Worm (Caenorhabditis elegans) whole organism, young adult: ENCODE measurements around the gene E04F6.15.
A peak's percentile ranks its signal among the peaks of the same experiment; 100 is the strongest.

Experiments used
- C17E4.6 ChIP-seq: fragments of 200-800 bp; sonication (Bioruptor generic); IDR thresholded peaks from 2 replicates; pipeline ENCODE4 v1.3.6; 2022; ENCODE audit warnings: missing genetic modification reagents, missing genetic modification characterization, missing compliant biosample characterization
- F10E7.11 ChIP-seq: sonication (generic microtip); optimal IDR thresholded peaks from 2 replicates; lab custom pipeline; 2017; ENCODE audit warnings: mild to moderate bottlenecking, missing genetic modification characterization, moderate library complexity, missing compliant biosample characterization
- F49E8.2 ChIP-seq: sonication (generic microtip); optimal IDR thresholded peaks from 3 replicates; lab custom pipeline; 2017; ENCODE audit warnings: missing genetic modification characterization, mild to moderate bottlenecking, missing compliant biosample characterization, antibody characterized with exemption, moderate library complexity; ENCODE audit not compliant: insufficient read depth
- Y53G8AR.9 ChIP-seq: fragments of 200-800 bp; sonication (Bioruptor generic); conservative IDR thresholded peaks from 2 replicates; pipeline ENCODE4 v1.3.6; 2022; ENCODE audit warnings: missing genetic modification reagents, missing genetic modification characterization, missing compliant biosample characterization
- Y56A3A.18 ChIP-seq: fragments of 200-800 bp; sonication (Bioruptor generic); IDR thresholded peaks from 2 replicates; pipeline ENCODE4 v1.3.6; 2022; ENCODE audit warnings: missing genetic modification reagents, missing genetic modification characterization, missing compliant biosample characterization
- Y67H2A.10 ChIP-seq: fragments of 200-800 bp; sonication (Bioruptor generic); conservative IDR thresholded peaks from 2 replicates; pipeline ENCODE4 v1.3.6; 2022; ENCODE audit warnings: missing genetic modification reagents, missing genetic modification characterization, missing compliant biosample characterization
- Y79H2A.3 ChIP-seq: fragments of 200-800 bp; sonication (Bioruptor generic); conservative IDR thresholded peaks from 2 replicates; pipeline ENCODE4 v1.3.6; 2022; ENCODE audit warnings: missing genetic modification reagents, missing genetic modification characterization, missing compliant biosample characterization
- ama-1 ChIP-seq, 3 experiments: fragments of 150-350 bp in 1 of 3; sonication (generic microtip) in 2 of 3; optimal IDR thresholded peaks; 2 replicates each; lab custom pipeline; 2014 to 2018; ENCODE audit warnings: missing biosample characterization in 2 of 3, missing genetic modification characterization in 2 of 3, missing genetic modification reagents in 2 of 3
- aptf-2 ChIP-seq: fragments of 200-800 bp; sonication (Bioruptor generic); conservative IDR thresholded peaks from 2 replicates; pipeline ENCODE4 v1.3.6; 2022; ENCODE audit warnings: missing genetic modification reagents, missing genetic modification characterization, missing compliant biosample characterization
- aptf-3 ChIP-seq: fragments of 200-800 bp; sonication (Bioruptor generic); IDR thresholded peaks from 2 replicates; pipeline ENCODE4 v1.3.6; 2022; ENCODE audit warnings: missing genetic modification characterization, missing compliant biosample characterization
- attf-3 ChIP-seq: fragments of 200-800 bp; sonication (Bioruptor generic); conservative IDR thresholded peaks from 2 replicates; pipeline ENCODE4 v1.3.6; 2022; ENCODE audit warnings: missing genetic modification reagents, missing genetic modification characterization, missing compliant biosample characterization
- attf-6 ChIP-seq: fragments of 200-800 bp; sonication (Bioruptor generic); IDR thresholded peaks from 2 replicates; pipeline ENCODE4 v1.3.6; 2022; ENCODE audit warnings: missing genetic modification reagents, missing genetic modification characterization, missing compliant biosample characterization
- cebp-2 ChIP-seq: fragments of 200-800 bp; sonication (Bioruptor generic); IDR thresholded peaks from 2 replicates; pipeline ENCODE4 v1.3.6; 2022; ENCODE audit warnings: missing genetic modification characterization, missing compliant biosample characterization
- ceh-27 ChIP-seq: fragments of 200-800 bp; sonication (Bioruptor generic); optimal IDR thresholded peaks from 2 replicates; lab custom pipeline; 2018; ENCODE audit warnings: mild to moderate bottlenecking, missing genetic modification characterization, moderate library complexity, missing compliant biosample characterization
- ceh-91 ChIP-seq: fragments of 200-800 bp; sonication (Bioruptor generic); IDR thresholded peaks from 2 replicates; pipeline ENCODE4 v1.3.6; 2022; ENCODE audit warnings: missing genetic modification reagents, missing genetic modification characterization, missing compliant biosample characterization
- dpff-1 ChIP-seq: sonication (generic microtip); optimal IDR thresholded peaks from 2 replicates; lab custom pipeline; 2017; ENCODE audit warnings: mild to moderate bottlenecking, missing genetic modification characterization, missing compliant biosample characterization
- dpl-1 ChIP-seq: fragments of 150-350 bp; optimal IDR thresholded peaks from 2 replicates; lab custom pipeline; 2014; ENCODE audit warnings: missing biosample characterization, missing genetic modification reagents, missing genetic modification characterization
- egl-18 ChIP-seq: fragments of 200-800 bp; sonication (Bioruptor generic); IDR thresholded peaks from 2 replicates; pipeline ENCODE4 v1.3.6; 2022; ENCODE audit warnings: missing genetic modification reagents, missing genetic modification characterization, missing compliant biosample characterization
- egl-44 ChIP-seq: fragments of 200-800 bp; sonication (Bioruptor generic); IDR thresholded peaks from 2 replicates; pipeline ENCODE4 v1.3.6; 2022; ENCODE audit warnings: missing genetic modification reagents, missing genetic modification characterization, missing compliant biosample characterization
- ekl-4 ChIP-seq: fragments of 200-800 bp; sonication (Bioruptor generic); IDR thresholded peaks from 2 replicates; pipeline ENCODE4 v1.3.6; 2022; ENCODE audit warnings: missing genetic modification reagents, missing genetic modification characterization, missing compliant biosample characterization
- hlh-12 ChIP-seq: sonication (generic microtip); optimal IDR thresholded peaks from 2 replicates; lab custom pipeline; 2016; ENCODE audit warnings: missing genetic modification characterization, missing compliant biosample characterization
- lag-1 ChIP-seq: fragments of 200-800 bp; sonication (Bioruptor generic); IDR thresholded peaks from 2 replicates; pipeline ENCODE4 v1.3.6; 2022; ENCODE audit warnings: missing genetic modification reagents, missing genetic modification characterization, missing compliant biosample characterization
- let-526 ChIP-seq: fragments of 200-800 bp; sonication (Bioruptor generic); IDR thresholded peaks from 2 replicates; pipeline ENCODE4 v1.3.6; 2022; ENCODE audit warnings: missing genetic modification reagents, missing genetic modification characterization, missing compliant biosample characterization
- lin-35 ChIP-seq, 3 experiments: fragments of 150-350 bp in 2 of 3; sonication (generic microtip) in 1 of 3; optimal IDR thresholded peaks; 2 replicates each; lab custom pipeline; 2014 to 2018; ENCODE audit warnings: missing biosample characterization in 3 of 3, missing genetic modification characterization in 3 of 3, missing genetic modification reagents in 3 of 3
- lin-40 ChIP-seq: sonication (generic microtip); optimal IDR thresholded peaks from 2 replicates; lab custom pipeline; 2016; ENCODE audit warnings: missing genetic modification characterization, mild to moderate bottlenecking, missing compliant biosample characterization, missing genotype, missing genetic modification reagents
- madf-3 ChIP-seq: fragments of 200-800 bp; sonication (Bioruptor generic); IDR thresholded peaks from 2 replicates; pipeline ENCODE4 v1.3.6; 2022; ENCODE audit warnings: missing genetic modification reagents, missing genetic modification characterization, missing compliant biosample characterization
- madf-6 ChIP-seq: fragments of 200-800 bp; sonication (Bioruptor generic); IDR thresholded peaks from 2 replicates; pipeline ENCODE4 v1.3.6; 2022; ENCODE audit warnings: missing genetic modification reagents, missing genetic modification characterization, missing compliant biosample characterization
- madf-8 ChIP-seq: fragments of 200-800 bp; sonication (Bioruptor generic); conservative IDR thresholded peaks from 2 replicates; pipeline ENCODE4 v1.3.6; 2022; ENCODE audit warnings: missing genetic modification reagents, missing genetic modification characterization, missing compliant biosample characterization
- mes-4 ChIP-seq: sonication (generic microtip); optimal IDR thresholded peaks from 2 replicates; lab custom pipeline; 2016; ENCODE audit warnings: missing genotype, missing genetic modification characterization, missing compliant biosample characterization
- nfya-1 ChIP-seq: sonication (generic microtip); optimal IDR thresholded peaks from 2 replicates; lab custom pipeline; 2017; ENCODE audit warnings: antibody characterized with exemption, missing compliant biosample characterization, missing genetic modification characterization, borderline replicate concordance; ENCODE audit not compliant: insufficient read depth
- nfya-2 ChIP-seq: fragments of 200-800 bp; sonication (Bioruptor generic); IDR thresholded peaks from 2 replicates; pipeline ENCODE4 v1.3.6; 2022; ENCODE audit warnings: missing genetic modification reagents, missing genetic modification characterization, missing compliant biosample characterization
- nhr-27 ChIP-seq: fragments of 200-800 bp; sonication (Bioruptor generic); optimal IDR thresholded peaks from 2 replicates; lab custom pipeline; 2018; ENCODE audit warnings: mild to moderate bottlenecking, missing genetic modification characterization, moderate library complexity, missing compliant biosample characterization
- nhr-80 ChIP-seq: sonication (generic microtip); optimal IDR thresholded peaks from 2 replicates; lab custom pipeline; 2016; ENCODE audit warnings: missing genetic modification characterization, missing compliant biosample characterization
- pbrm-1 ChIP-seq: fragments of 200-800 bp; sonication (Bioruptor generic); IDR thresholded peaks from 2 replicates; pipeline ENCODE4 v1.3.6; 2022; ENCODE audit warnings: missing genetic modification reagents, missing genetic modification characterization, missing compliant biosample characterization
- rec-8 ChIP-seq, 2 experiments: sonication (generic microtip); optimal IDR thresholded peaks; 2 replicates each; lab custom pipeline; 2016; ENCODE audit warnings: mild to moderate bottlenecking in 2 of 2, missing genetic modification characterization in 2 of 2, missing genetic modification reagents in 2 of 2, missing genotype in 2 of 2, missing biosample characterization in 1 of 2, missing compliant biosample characterization in 1 of 2, moderate library complexity in 1 of 2
- sdz-38 ChIP-seq: sonication (generic microtip); optimal IDR thresholded peaks from 2 replicates; lab custom pipeline; 2016; ENCODE audit warnings: missing genotype, missing genetic modification characterization, missing compliant biosample characterization
- snpc-1.1 ChIP-seq: sonication (generic microtip); optimal IDR thresholded peaks from 2 replicates; lab custom pipeline; 2017; ENCODE audit warnings: missing genetic modification characterization, mild to moderate bottlenecking, missing compliant biosample characterization, antibody characterized with exemption, moderate library complexity, missing genotype, missing genetic modification reagents; ENCODE audit not compliant: insufficient read depth
- snpc-3.4 ChIP-seq: sonication (generic microtip); optimal IDR thresholded peaks from 2 replicates; lab custom pipeline; 2017; ENCODE audit warnings: missing genetic modification characterization, mild to moderate bottlenecking, missing compliant biosample characterization, antibody characterized with exemption, moderate library complexity, missing genotype, missing genetic modification reagents
- snpc-4 ChIP-seq, 5 experiments: fragments of 150-350 bp in 1 of 5; sonication (generic microtip) in 4 of 5; optimal IDR thresholded peaks; 2 replicates each; lab custom pipeline; 2014 to 2018; ENCODE audit warnings: missing genetic modification characterization in 5 of 5, missing biosample characterization in 3 of 5, antibody characterized with exemption in 2 of 5, mild to moderate bottlenecking in 2 of 5, missing compliant biosample characterization in 2 of 5, missing genotype in 2 of 5, moderate library complexity in 2 of 5, missing genetic modification reagents in 1 of 5
- somi-1 ChIP-seq: fragments of 200-800 bp; sonication (Bioruptor generic); optimal IDR thresholded peaks from 2 replicates; lab custom pipeline; 2018; ENCODE audit warnings: mild to moderate bottlenecking, missing genetic modification characterization, missing compliant biosample characterization
- sptf-2 ChIP-seq: fragments of 200-800 bp; sonication (Bioruptor generic); optimal IDR thresholded peaks from 2 replicates; lab custom pipeline; 2018; ENCODE audit warnings: mild to moderate bottlenecking, missing genetic modification characterization, missing compliant biosample characterization
- tbx-9 ChIP-seq: sonication (generic microtip); optimal IDR thresholded peaks from 2 replicates; lab custom pipeline; 2016; ENCODE audit warnings: borderline replicate concordance, missing genetic modification characterization, inconsistent platforms, missing compliant biosample characterization
- unc-62 ChIP-seq: fragments of 150-350 bp; optimal IDR thresholded peaks from 2 replicates; lab custom pipeline; 2014; ENCODE audit warnings: missing biosample characterization, missing genetic modification reagents, missing genetic modification characterization
- zfh-2 ChIP-seq: fragments of 200-800 bp; sonication (Bioruptor generic); conservative IDR thresholded peaks from 2 replicates; pipeline ENCODE4 v1.3.6; 2022; ENCODE audit warnings: missing genetic modification reagents, missing genetic modification characterization, missing compliant biosample characterization
- ztf-26 ChIP-seq: sonication (generic microtip); optimal IDR thresholded peaks from 2 replicates; lab custom pipeline; 2017; ENCODE audit warnings: missing genetic modification characterization, missing compliant biosample characterization

The E04F6.15 gene

ce11 chrII:7200051-7200599, 10.0 kb downstream of the E04F6.15 start, which contains the start of gene pcrg-1 (continued):
- TF ChIP-seq Y56A3A.18 (peak; percentile 82; the same call in 1 of the 2 replicates), lin-35 (GFP tag; optimal IDR thresholded peaks at IDR 0.05; lab: Kevin White, UChicago) (peak in 1 of 3 experiments; percentile 59), snpc-3.4 (tag; lab: Kevin White, UChicago) (peak; percentile 90), dpff-1 (tag; lab: Kevin White, UChicago) (peak; percentile 89), snpc-4 (GFP tag; optimal IDR thresholded peaks at IDR 0.05; lab: Kevin White, UChicago) (peak; percentile 96), snpc-4 (tag; optimal IDR thresholded peaks at IDR 0.05; lab: Kevin White, UChicago) (peak; percentile 97 to 99 (median 98)), nfya-2 (GFP tag; lab: Robert Waterston, UW) (0 out of 2 replicates have a peak, but pooled peaks have one; percentile 65), nfya-1 (tag; lab: Kevin White, UChicago) (no peak), mes-4 (tag; lab: Kevin White, UChicago) (peak; percentile 83), egl-18 (peak; percentile 64; the same call in 1 of the 2 replicates), lag-1 (no peak), sptf-2 (GFP tag; lab: Kevin White, UChicago) (peak; percentile 82), let-526 (GFP tag; lab: Robert Waterston, UW) (peak; percentile 54; the same call in 1 of the 2 replicates), sdz-38 (tag; lab: Kevin White, UChicago) (peak; percentile 28), pbrm-1 (GFP tag; lab: Robert Waterston, UW) (no peak; the same call in 1 of the 2 replicates), ztf-26 (tag; lab: Kevin White, UChicago) (peak; percentile 71), lin-40 (tag; lab: Kevin White, UChicago) (peak; percentile 76), madf-6 (GFP tag; lab: Robert Waterston, UW) (peak; percentile 81), attf-3 (GFP tag; lab: Robert Waterston, UW) (peak; percentile 64), ekl-4 (GFP tag; lab: Robert Waterston, UW) (peak; percentile 83), attf-6 (GFP tag; lab: Robert Waterston, UW) (peak; percentile 88), C17E4.6 (peak; percentile 77), egl-44 (GFP tag; lab: Robert Waterston, UW) (peak; percentile 80; the same call in 1 of the 2 replicates), ama-1 (optimal IDR thresholded peaks at IDR 0.05; lab: Kevin White, UChicago) (no peak), ama-1 (GFP tag; optimal IDR thresholded peaks at IDR 0.05; lab: Kevin White, UChicago) (peak; percentile 43 to 86), zfh-2 (GFP tag; lab: Robert Waterston, UW) (no peak), F10E7.11 (peak; percentile 4), rec-8 (tag; optimal IDR thresholded peaks at IDR 0.05; lab: Kevin White, UChicago) (peak in 1 of 2 experiments; percentile 15), Y79H2A.3 (GFP tag; lab: Robert Waterston, UW) (no peak), dpl-1 (no peak), Y67H2A.10 (GFP tag; lab: Robert Waterston, UW) (no peak), somi-1 (GFP tag; lab: Kevin White, UChicago) (peak; percentile 80), unc-62 (GFP tag; lab: Kevin White, UChicago) (no peak), ceh-27 (GFP tag; lab: Kevin White, UChicago) (peak; percentile 89), snpc-1.1 (peak; percentile 95), madf-8 (GFP tag; lab: Robert Waterston, UW) (peak; percentile 53), Y53G8AR.9 (GFP tag; lab: Robert Waterston, UW) (peak; percentile 80), aptf-2 (GFP tag; lab: Robert Waterston, UW) (0 out of 2 replicates have a peak, but pooled peaks have one; percentile 30), hlh-12 (tag; lab: Kevin White, UChicago) (peak; percentile 11), nhr-27 (tag; lab: Kevin White, UChicago) (peak; percentile 61), nhr-80 (tag; lab: Kevin White, UChicago) (peak; percentile 45), madf-3 (GFP tag; lab: Robert Waterston, UW) (peak; percentile 84), F49E8.2 (tag; lab: Kevin White, UChicago) (peak; percentile 76), tbx-9 (tag; lab: Kevin White, UChicago) (no peak), cebp-2 (0 out of 2 replicates have a peak, but pooled peaks have one; percentile 30), aptf-3 (GFP tag; lab: Robert Waterston, UW) (0 out of 2 replicates have a peak, but pooled peaks have one; percentile 73), ceh-91 (GFP tag; lab: Robert Waterston, UW) (0 out of 2 replicates have a peak, but pooled peaks have one; percentile 41)
